Worm (Caenorhabditis elegans) whole organism, midembryonic: ENCODE results near the gene agxt-1.

Experiments
- T22C8.4 ChIP-seq: fragments of 200-800 bp; sonication (Bioruptor generic); IDR thresholded peaks from 2 replicates; pipeline ENCODE4 v1.3.6; 2022; ENCODE audit warnings: missing genetic modification characterization, missing compliant biosample characterization
- ref-1 ChIP-seq: fragments of 200-800 bp; sonication (Bioruptor generic); conservative IDR thresholded peaks from 2 replicates; pipeline ENCODE4 v1.3.6; 2022; ENCODE audit warnings: missing genetic modification reagents, missing genetic modification characterization, missing compliant biosample characterization
- tab-1 ChIP-seq: fragments of 200-800 bp; sonication (Bioruptor generic); IDR thresholded peaks from 2 replicates; pipeline ENCODE4 v1.3.6; 2022; ENCODE audit warnings: missing genetic modification characterization, missing compliant biosample characterization
- ztf-23 ChIP-seq: fragments of 200-800 bp; sonication (Bioruptor generic); IDR thresholded peaks from 2 replicates; pipeline ENCODE4 v1.3.6; 2022; ENCODE audit warnings: missing genetic modification reagents, missing genetic modification characterization, missing compliant biosample characterization
- ztf-29 ChIP-seq: fragments of 200-800 bp; sonication (Bioruptor generic); IDR thresholded peaks from 2 replicates; pipeline ENCODE4 v1.3.6; 2022; ENCODE audit warnings: missing genetic modification reagents, missing genetic modification characterization, missing compliant biosample characterization

- no peak for TF ChIP-seq T22C8.4
- no peak for TF ChIP-seq ref-1 (GFP tag; lab: Robert Waterston, UW)
- no peak for TF ChIP-seq tab-1 (GFP tag; lab: Robert Waterston, UW)
- TF ChIP-seq ztf-29 (GFP tag; lab: Robert Waterston, UW), result no peak
- no peak for TF ChIP-seq ztf-23
These were observed 51.1 kb downstream of the agxt-1 start, which contains the start of gene lat-1 for ce11 chrII:8896541-8896940.
